Worm (Caenorhabditis elegans) whole organism, early embryonic: ENCODE measurements around the gene pfk-1.1.

Experiments
- aly-1 ChIP-seq: sonication (generic microtip); optimal IDR thresholded peaks from 2 replicates; lab custom pipeline; 2016; ENCODE audit warnings: missing genetic modification characterization, missing compliant biosample characterization
- ama-1 ChIP-seq: fragments of 150-350 bp; optimal IDR thresholded peaks from 2 replicates; lab custom pipeline; 2014
- hmbx-1 ChIP-seq: sonication (generic microtip); optimal IDR thresholded peaks from 2 replicates; lab custom pipeline; 2016; ENCODE audit warnings: mild to moderate bottlenecking, missing genetic modification characterization, missing compliant biosample characterization
- pes-1 ChIP-seq: fragments of 200-800 bp; sonication (Bioruptor generic); IDR thresholded peaks from 2 replicates; pipeline ENCODE4 v1.3.6; 2022; ENCODE audit warnings: missing genetic modification reagents, missing genetic modification characterization, missing compliant biosample characterization
- scrt-1 ChIP-seq: fragments of 200-800 bp; sonication (Bioruptor generic); IDR thresholded peaks from 2 replicates; pipeline ENCODE4 v1.3.6; 2022; ENCODE audit warnings: missing genetic modification characterization, missing compliant biosample characterization
- tbx-37 ChIP-seq: fragments of 200-800 bp; sonication (Bioruptor generic); conservative IDR thresholded peaks from 2 replicates; pipeline ENCODE4 v1.3.6; 2022; ENCODE audit warnings: missing genetic modification reagents, missing genetic modification characterization, missing compliant biosample characterization

- TF ChIP-seq aly-1 (no peak), tbx-37 (GFP tag; lab: Robert Waterston, UW) (no peak), ama-1 (lab: Kevin White, UChicago) (no peak), scrt-1 (no peak), pes-1 (GFP tag; lab: Robert Waterston, UW) (no peak), hmbx-1 (no peak)
Observed at ce11 chrX:2902854-2903253, 37.8 kb upstream of the pfk-1.1 start.
